Worm (Caenorhabditis elegans) whole organism, young adult: ENCODE data around the gene str-2.

Experiments used
- B0035.1 ChIP-seq: sonication (generic microtip); optimal IDR thresholded peaks from 2 replicates; lab custom pipeline; 2016; ENCODE audit warnings: missing genetic modification characterization, mild to moderate bottlenecking, missing compliant biosample characterization, missing genotype, missing genetic modification reagents
- C06A6.2 ChIP-seq: fragments of 200-800 bp; sonication (Bioruptor generic); conservative IDR thresholded peaks from 2 replicates; pipeline ENCODE4 v1.3.6; 2022; ENCODE audit warnings: missing genetic modification characterization, missing compliant biosample characterization
- F10E7.11 ChIP-seq: sonication (generic microtip); optimal IDR thresholded peaks from 2 replicates; lab custom pipeline; 2017; ENCODE audit warnings: mild to moderate bottlenecking, missing genetic modification characterization, moderate library complexity, missing compliant biosample characterization
- F49E8.2 ChIP-seq: sonication (generic microtip); optimal IDR thresholded peaks from 3 replicates; lab custom pipeline; 2017; ENCODE audit warnings: missing genetic modification characterization, mild to moderate bottlenecking, missing compliant biosample characterization, antibody characterized with exemption, moderate library complexity; ENCODE audit not compliant: insufficient read depth
- K12H6.12 ChIP-seq: fragments of 200-800 bp; sonication (Bioruptor generic); optimal IDR thresholded peaks from 2 replicates; lab custom pipeline; 2018; ENCODE audit warnings: mild to moderate bottlenecking, missing genetic modification characterization, missing compliant biosample characterization
- Y53G8AR.9 ChIP-seq: fragments of 200-800 bp; sonication (Bioruptor generic); conservative IDR thresholded peaks from 2 replicates; pipeline ENCODE4 v1.3.6; 2022; ENCODE audit warnings: missing genetic modification reagents, missing genetic modification characterization, missing compliant biosample characterization
- Y67H2A.10 ChIP-seq: fragments of 200-800 bp; sonication (Bioruptor generic); conservative IDR thresholded peaks from 2 replicates; pipeline ENCODE4 v1.3.6; 2022; ENCODE audit warnings: missing genetic modification reagents, missing genetic modification characterization, missing compliant biosample characterization
- ama-1 ChIP-seq, 3 experiments: fragments of 150-350 bp in 1 of 3; sonication (generic microtip) in 2 of 3; optimal IDR thresholded peaks; 2 replicates each; lab custom pipeline; 2014 to 2018; ENCODE audit warnings: missing biosample characterization in 2 of 3, missing genetic modification characterization in 2 of 3, missing genetic modification reagents in 2 of 3
- aptf-3 ChIP-seq: fragments of 200-800 bp; sonication (Bioruptor generic); IDR thresholded peaks from 2 replicates; pipeline ENCODE4 v1.3.6; 2022; ENCODE audit warnings: missing genetic modification characterization, missing compliant biosample characterization
- atf-7 ChIP-seq: sonication (generic microtip); optimal IDR thresholded peaks from 2 replicates; lab custom pipeline; 2017; ENCODE audit warnings: mild to moderate bottlenecking, missing genetic modification characterization, missing compliant biosample characterization
- athp-1 ChIP-seq: sonication (generic microtip); optimal IDR thresholded peaks from 2 replicates; lab custom pipeline; 2017; ENCODE audit warnings: mild to moderate bottlenecking, missing genetic modification characterization, missing compliant biosample characterization
- ceh-100 ChIP-seq: fragments of 200-800 bp; sonication (Bioruptor generic); IDR thresholded peaks from 2 replicates; pipeline ENCODE4 v1.3.6; 2022; ENCODE audit warnings: missing genetic modification reagents, missing genetic modification characterization, missing compliant biosample characterization
- ceh-27 ChIP-seq: fragments of 200-800 bp; sonication (Bioruptor generic); optimal IDR thresholded peaks from 2 replicates; lab custom pipeline; 2018; ENCODE audit warnings: mild to moderate bottlenecking, missing genetic modification characterization, moderate library complexity, missing compliant biosample characterization
- ceh-79 ChIP-seq: sonication (generic microtip); optimal IDR thresholded peaks from 2 replicates; lab custom pipeline; 2017; ENCODE audit warnings: mild to moderate bottlenecking, missing genetic modification characterization, missing compliant biosample characterization
- chd-7 ChIP-seq: sonication (generic microtip); optimal IDR thresholded peaks from 2 replicates; lab custom pipeline; 2016; ENCODE audit warnings: mild to moderate bottlenecking, missing genetic modification characterization, moderate library complexity, missing compliant biosample characterization
- die-1 ChIP-seq: sonication (generic microtip); optimal IDR thresholded peaks from 2 replicates; lab custom pipeline; 2016; ENCODE audit warnings: missing genotype, mild to moderate bottlenecking, missing genetic modification characterization, missing compliant biosample characterization
- dpff-1 ChIP-seq: sonication (generic microtip); optimal IDR thresholded peaks from 2 replicates; lab custom pipeline; 2017; ENCODE audit warnings: mild to moderate bottlenecking, missing genetic modification characterization, missing compliant biosample characterization
- egl-18 ChIP-seq: fragments of 200-800 bp; sonication (Bioruptor generic); IDR thresholded peaks from 2 replicates; pipeline ENCODE4 v1.3.6; 2022; ENCODE audit warnings: missing genetic modification reagents, missing genetic modification characterization, missing compliant biosample characterization
- ekl-4 ChIP-seq: fragments of 200-800 bp; sonication (Bioruptor generic); IDR thresholded peaks from 2 replicates; pipeline ENCODE4 v1.3.6; 2022; ENCODE audit warnings: missing genetic modification reagents, missing genetic modification characterization, missing compliant biosample characterization
- fkh-3 ChIP-seq: sonication (generic microtip); optimal IDR thresholded peaks from 2 replicates; lab custom pipeline; 2016; ENCODE audit warnings: mild to moderate bottlenecking, missing genetic modification characterization, missing compliant biosample characterization
- gei-17 ChIP-seq: fragments of 200-800 bp; sonication (Bioruptor generic); optimal IDR thresholded peaks from 2 replicates; lab custom pipeline; 2018; ENCODE audit warnings: mild to moderate bottlenecking, missing genetic modification characterization, missing compliant biosample characterization
- hmg-20 ChIP-seq: fragments of 200-800 bp; sonication (Bioruptor generic); IDR thresholded peaks from 2 replicates; pipeline ENCODE4 v1.3.6; 2022; ENCODE audit warnings: missing genetic modification reagents, missing genetic modification characterization, missing compliant biosample characterization
- hsf-1 ChIP-seq: fragments of 200-800 bp; sonication (Bioruptor generic); IDR thresholded peaks from 2 replicates; pipeline ENCODE4 v1.3.6; 2022; ENCODE audit warnings: missing genetic modification reagents, missing genetic modification characterization, missing compliant biosample characterization
- let-526 ChIP-seq: fragments of 200-800 bp; sonication (Bioruptor generic); IDR thresholded peaks from 2 replicates; pipeline ENCODE4 v1.3.6; 2022; ENCODE audit warnings: missing genetic modification reagents, missing genetic modification characterization, missing compliant biosample characterization
- lin-54 ChIP-seq: fragments of 200-800 bp; sonication (Bioruptor generic); optimal IDR thresholded peaks from 2 replicates; lab custom pipeline; 2018; ENCODE audit warnings: mild to moderate bottlenecking, missing genetic modification characterization, missing compliant biosample characterization
- madf-10 ChIP-seq: sonication (generic microtip); optimal IDR thresholded peaks from 2 replicates; lab custom pipeline; 2016; ENCODE audit warnings: mild to moderate bottlenecking, missing genetic modification characterization, missing compliant biosample characterization
- madf-3 ChIP-seq: fragments of 200-800 bp; sonication (Bioruptor generic); IDR thresholded peaks from 2 replicates; pipeline ENCODE4 v1.3.6; 2022; ENCODE audit warnings: missing genetic modification reagents, missing genetic modification characterization, missing compliant biosample characterization
- nhr-27 ChIP-seq: fragments of 200-800 bp; sonication (Bioruptor generic); optimal IDR thresholded peaks from 2 replicates; lab custom pipeline; 2018; ENCODE audit warnings: mild to moderate bottlenecking, missing genetic modification characterization, moderate library complexity, missing compliant biosample characterization
- rec-8 ChIP-seq, 2 experiments: sonication (generic microtip); optimal IDR thresholded peaks; 2 replicates each; lab custom pipeline; 2016; ENCODE audit warnings: mild to moderate bottlenecking in 2 of 2, missing genetic modification characterization in 2 of 2, missing genetic modification reagents in 2 of 2, missing genotype in 2 of 2, missing biosample characterization in 1 of 2, missing compliant biosample characterization in 1 of 2, moderate library complexity in 1 of 2
- repo-1 ChIP-seq: sonication (generic microtip); optimal IDR thresholded peaks from 2 replicates; lab custom pipeline; 2017; ENCODE audit warnings: mild to moderate bottlenecking, missing genetic modification characterization, missing compliant biosample characterization
- sdz-38 ChIP-seq: sonication (generic microtip); optimal IDR thresholded peaks from 2 replicates; lab custom pipeline; 2016; ENCODE audit warnings: missing genotype, missing genetic modification characterization, missing compliant biosample characterization
- sptf-2 ChIP-seq: fragments of 200-800 bp; sonication (Bioruptor generic); optimal IDR thresholded peaks from 2 replicates; lab custom pipeline; 2018; ENCODE audit warnings: mild to moderate bottlenecking, missing genetic modification characterization, missing compliant biosample characterization
- tbx-9 ChIP-seq: sonication (generic microtip); optimal IDR thresholded peaks from 2 replicates; lab custom pipeline; 2016; ENCODE audit warnings: borderline replicate concordance, missing genetic modification characterization, inconsistent platforms, missing compliant biosample characterization
- xnd-1 ChIP-seq: sonication (generic microtip); optimal IDR thresholded peaks from 2 replicates; lab custom pipeline; 2016; ENCODE audit warnings: missing genotype, missing genetic modification reagents, missing genetic modification characterization, missing compliant biosample characterization
- ztf-26 ChIP-seq: sonication (generic microtip); optimal IDR thresholded peaks from 2 replicates; lab custom pipeline; 2017; ENCODE audit warnings: missing genetic modification characterization, missing compliant biosample characterization
- ztf-28 ChIP-seq: fragments of 200-800 bp; sonication (Bioruptor generic); IDR thresholded peaks from 2 replicates; pipeline ENCODE4 v1.3.6; 2022; ENCODE audit warnings: missing genetic modification reagents, missing genetic modification characterization, missing compliant biosample characterization
- ztf-3 ChIP-seq: fragments of 200-800 bp; sonication (Bioruptor generic); optimal IDR thresholded peaks from 2 replicates; lab custom pipeline; 2018; ENCODE audit warnings: mild to moderate bottlenecking, missing genetic modification characterization, missing compliant biosample characterization

str-2 gene

DNA sequence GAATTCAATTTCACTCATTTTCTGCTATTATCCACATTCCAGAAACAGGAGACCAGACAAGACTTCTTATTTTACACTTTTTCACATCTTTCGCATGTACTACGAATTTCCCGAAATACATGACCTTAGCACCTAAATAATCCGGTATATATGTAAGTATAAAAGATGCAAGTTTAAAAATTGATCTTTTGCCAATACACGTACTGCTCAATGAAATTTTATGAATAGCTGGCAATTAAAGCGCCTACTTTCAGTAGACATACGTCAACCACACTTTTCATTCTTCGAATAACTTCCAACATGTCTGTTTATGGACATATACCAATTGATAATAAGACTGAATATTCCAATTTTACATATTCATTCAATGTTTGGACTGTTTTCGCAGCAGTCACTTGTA is 20.9 kb downstream of the str-2 start, which contains the start of gene sru-39:
Gene sru-39, plus strand, starts transcription at position 301 of the 400 bp plus-strand sequence.
- TF ChIP-seq sdz-38 (tag; lab: Kevin White, UChicago) (no peak), ceh-27 (GFP tag; lab: Kevin White, UChicago) (no peak), ceh-100 (no peak), hmg-20 (GFP tag; lab: Robert Waterston, UW) (no peak), repo-1 (tag; lab: Kevin White, UChicago) (no peak), atf-7 (tag; lab: Kevin White, UChicago) (no peak), madf-3 (no peak), Y67H2A.10 (GFP tag; lab: Robert Waterston, UW) (no peak), C06A6.2 (GFP tag; lab: Robert Waterston, UW) (no peak), dpff-1 (tag; lab: Kevin White, UChicago) (no peak), rec-8 (tag; optimal IDR thresholded peaks at IDR 0.05; lab: Kevin White, UChicago) (no peak), let-526 (no peak), ekl-4 (GFP tag; lab: Robert Waterston, UW) (no peak), ceh-79 (no peak), B0035.1 (tag; lab: Kevin White, UChicago) (no peak), ztf-26 (tag; lab: Kevin White, UChicago) (no peak), fkh-3 (tag; lab: Kevin White, UChicago) (no peak), nhr-27 (no peak), F49E8.2 (tag; lab: Kevin White, UChicago) (no peak)

DNA sequence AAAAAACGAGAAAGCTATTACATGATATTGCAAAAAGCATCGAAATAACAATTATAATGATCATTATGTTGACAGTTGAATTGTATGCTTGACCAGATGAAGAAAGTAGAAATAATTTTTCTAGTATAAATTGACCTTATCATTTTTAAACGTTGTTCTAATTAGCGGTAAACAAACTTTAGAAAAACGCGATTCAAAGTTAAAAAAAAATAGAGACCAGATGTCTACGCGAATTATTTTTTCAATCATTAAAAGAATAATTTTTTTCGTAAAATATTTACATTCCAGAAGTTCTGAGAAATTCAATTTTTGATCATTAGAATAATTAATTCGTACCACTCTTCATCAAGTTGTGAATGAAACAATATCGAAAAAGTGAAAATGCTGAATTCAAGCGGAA is 22.1 kb downstream of the str-2 start, which contains the start of gene F46B6.10:
Gene F46B6.10, minus strand, starts transcription at position 101 of the 400 bp plus-strand sequence.
- TF ChIP-seq gei-17 (GFP tag; lab: Kevin White, UChicago), result no peak
- no peak for TF ChIP-seq Y53G8AR.9
- TF ChIP-seq nhr-27, result no peak
- no peak for TF ChIP-seq die-1 (tag; lab: Kevin White, UChicago)
- TF ChIP-seq F10E7.11, result no peak
- no peak for TF ChIP-seq ztf-28 (GFP tag; lab: Robert Waterston, UW)
- no peak for TF ChIP-seq K12H6.12 (tag; lab: Kevin White, UChicago)
- no peak for TF ChIP-seq ama-1 (optimal IDR thresholded peaks at IDR 0.05; lab: Kevin White, UChicago)
- TF ChIP-seq ama-1 (GFP tag; optimal IDR thresholded peaks at IDR 0.05; lab: Kevin White, UChicago), result no peak
- TF ChIP-seq tbx-9, result no peak
- no peak for TF ChIP-seq hsf-1 (GFP tag; lab: Robert Waterston, UW)
- no peak for TF ChIP-seq chd-7 (tag; lab: Kevin White, UChicago)
- TF ChIP-seq egl-18, result no peak
- no peak for TF ChIP-seq aptf-3 (GFP tag; lab: Robert Waterston, UW)
- TF ChIP-seq ztf-3 (GFP tag; lab: Kevin White, UChicago), result no peak
- no peak for TF ChIP-seq madf-10 (tag; lab: Kevin White, UChicago)
- TF ChIP-seq repo-1 (tag; lab: Kevin White, UChicago), result no peak
- TF ChIP-seq xnd-1 (tag; lab: Kevin White, UChicago), result no peak
- no peak for TF ChIP-seq athp-1 (tag; lab: Kevin White, UChicago)
- TF ChIP-seq sptf-2 (GFP tag; lab: Kevin White, UChicago), result no peak
- TF ChIP-seq, all 124 proteins: peak for 0

DNA sequence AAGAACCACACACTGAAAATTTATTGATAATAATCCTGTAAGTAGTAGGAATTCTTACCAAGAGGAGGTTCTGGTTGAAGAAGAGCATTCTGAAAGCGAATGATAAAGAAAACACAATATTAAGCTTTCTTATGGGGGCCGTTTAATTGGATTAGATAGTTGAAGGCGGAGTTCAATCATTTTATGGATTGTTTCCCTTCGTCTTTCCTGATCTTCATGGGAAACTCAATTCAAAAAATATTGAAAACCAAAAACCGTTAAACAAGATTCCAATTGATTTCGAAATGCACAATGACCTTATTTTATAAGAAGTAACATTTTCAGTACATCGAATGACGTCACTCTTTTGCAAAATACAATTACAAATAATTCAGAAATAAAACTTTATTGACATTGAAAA is 25.0 kb downstream of the str-2 start, which contains the start of gene F46B6.13:
Gene F46B6.13, minus strand, starts transcription at position 101 of the 400 bp plus-strand sequence.
- TF ChIP-seq xnd-1 (tag; lab: Kevin White, UChicago), result no peak
- no peak for TF ChIP-seq gei-17 (GFP tag; lab: Kevin White, UChicago)
- no peak for TF ChIP-seq lin-54 (GFP tag; lab: Kevin White, UChicago)
- TF ChIP-seq ceh-79, result no peak
